Worm (Caenorhabditis elegans) whole organism, midembryonic: Measurements from ENCODE around the gene Y38F1A.7.

ENCODE experiments used
- T22C8.4 ChIP-seq: fragments of 200-800 bp; sonication (Bioruptor generic); IDR thresholded peaks from 2 replicates; pipeline ENCODE4 v1.3.6; 2022; ENCODE audit warnings: missing genetic modification characterization, missing compliant biosample characterization
- klf-2 ChIP-seq: fragments of 200-800 bp; sonication (Bioruptor generic); conservative IDR thresholded peaks from 2 replicates; pipeline ENCODE4 v1.3.6; 2022; ENCODE audit warnings: missing genetic modification reagents, missing genetic modification characterization, missing compliant biosample characterization
- ztf-23 ChIP-seq: fragments of 200-800 bp; sonication (Bioruptor generic); IDR thresholded peaks from 2 replicates; pipeline ENCODE4 v1.3.6; 2022; ENCODE audit warnings: missing genetic modification reagents, missing genetic modification characterization, missing compliant biosample characterization

DNA sequence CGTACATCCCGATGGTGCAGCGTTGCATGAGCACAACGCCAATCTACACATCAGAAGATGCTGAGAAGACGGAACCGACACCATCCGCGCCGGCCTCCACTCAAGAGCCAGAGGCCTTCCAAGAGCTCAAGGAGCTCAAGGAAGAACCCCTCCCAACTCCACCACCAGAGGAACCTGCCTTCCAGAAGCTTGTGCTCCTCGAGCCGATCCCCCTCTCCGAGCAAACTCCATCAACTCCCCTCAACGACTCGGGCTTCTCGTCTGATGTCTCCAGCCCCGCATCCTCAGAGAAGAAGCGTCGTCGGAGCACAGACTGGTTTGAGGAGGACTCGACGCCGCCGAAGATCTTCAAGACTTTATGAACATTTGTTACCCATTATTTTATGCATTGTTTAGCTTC, 5.4 kb downstream of the Y38F1A.7 start:
- TF ChIP-seq T22C8.4 (no peak), klf-2 (no peak), ztf-23 (GFP tag; lab: Robert Waterston, UW) (no peak)
